Worm (Caenorhabditis elegans) whole organism, young adult: ENCODE results near the gene sri-4.
A peak's percentile ranks its signal among the peaks of the same experiment; 100 is the strongest.

Experiments
- B0035.1 ChIP-seq: sonication (generic microtip); optimal IDR thresholded peaks from 2 replicates; lab custom pipeline; 2016; ENCODE audit warnings: missing genetic modification characterization, mild to moderate bottlenecking, missing compliant biosample characterization, missing genotype, missing genetic modification reagents
- B0336.3 ChIP-seq: fragments of 200-800 bp; sonication (Bioruptor generic); IDR thresholded peaks from 2 replicates; pipeline ENCODE4 v1.3.6; 2022; ENCODE audit warnings: missing genetic modification characterization, missing compliant biosample characterization
- F22D6.2 ChIP-seq: sonication (generic microtip); optimal IDR thresholded peaks from 2 replicates; lab custom pipeline; 2016; ENCODE audit warnings: mild to moderate bottlenecking, missing genetic modification characterization, missing compliant biosample characterization
- F37B4.10 ChIP-seq: fragments of 200-800 bp; sonication (Bioruptor generic); IDR thresholded peaks from 2 replicates; pipeline ENCODE4 v1.3.6; 2022; ENCODE audit warnings: missing genetic modification characterization, missing compliant biosample characterization
- F49E8.2 ChIP-seq: sonication (generic microtip); optimal IDR thresholded peaks from 3 replicates; lab custom pipeline; 2017; ENCODE audit warnings: missing genetic modification characterization, mild to moderate bottlenecking, missing compliant biosample characterization, antibody characterized with exemption, moderate library complexity; ENCODE audit not compliant: insufficient read depth
- F55B11.4 ChIP-seq: sonication (generic microtip); optimal IDR thresholded peaks from 2 replicates; lab custom pipeline; 2016; ENCODE audit warnings: missing compliant biosample characterization, missing genetic modification characterization, borderline replicate concordance; ENCODE audit not compliant: insufficient read depth
- F57C9.4 ChIP-seq: sonication (generic microtip); optimal IDR thresholded peaks from 2 replicates; lab custom pipeline; 2017; ENCODE audit warnings: mild to moderate bottlenecking, missing genetic modification characterization, missing compliant biosample characterization
- K11D2.4 ChIP-seq: fragments of 200-800 bp; sonication (Bioruptor generic); IDR thresholded peaks from 2 replicates; pipeline ENCODE4 v1.3.6; 2022; ENCODE audit warnings: missing genetic modification reagents, missing genetic modification characterization, missing compliant biosample characterization
- K12H6.12 ChIP-seq: fragments of 200-800 bp; sonication (Bioruptor generic); optimal IDR thresholded peaks from 2 replicates; lab custom pipeline; 2018; ENCODE audit warnings: mild to moderate bottlenecking, missing genetic modification characterization, missing compliant biosample characterization
- Y56A3A.18 ChIP-seq: fragments of 200-800 bp; sonication (Bioruptor generic); IDR thresholded peaks from 2 replicates; pipeline ENCODE4 v1.3.6; 2022; ENCODE audit warnings: missing genetic modification reagents, missing genetic modification characterization, missing compliant biosample characterization
- Y67H2A.10 ChIP-seq: fragments of 200-800 bp; sonication (Bioruptor generic); conservative IDR thresholded peaks from 2 replicates; pipeline ENCODE4 v1.3.6; 2022; ENCODE audit warnings: missing genetic modification reagents, missing genetic modification characterization, missing compliant biosample characterization
- Y95B8A.8 ChIP-seq: fragments of 200-800 bp; sonication (Bioruptor generic); IDR thresholded peaks from 2 replicates; pipeline ENCODE4 v1.3.6; 2022; ENCODE audit warnings: missing genetic modification reagents, missing genetic modification characterization, missing compliant biosample characterization
- ZK185.1 ChIP-seq: sonication (generic microtip); optimal IDR thresholded peaks from 2 replicates; lab custom pipeline; 2016; ENCODE audit warnings: mild to moderate bottlenecking, missing genetic modification characterization, missing compliant biosample characterization; ENCODE audit not compliant: poor library complexity, severe bottlenecking
- ama-1 ChIP-seq, 3 experiments: fragments of 150-350 bp in 1 of 3; sonication (generic microtip) in 2 of 3; optimal IDR thresholded peaks; 2 replicates each; lab custom pipeline; 2014 to 2018; ENCODE audit warnings: missing biosample characterization in 2 of 3, missing genetic modification characterization in 2 of 3, missing genetic modification reagents in 2 of 3
- atf-7 ChIP-seq: sonication (generic microtip); optimal IDR thresholded peaks from 2 replicates; lab custom pipeline; 2017; ENCODE audit warnings: mild to moderate bottlenecking, missing genetic modification characterization, missing compliant biosample characterization
- attf-3 ChIP-seq: fragments of 200-800 bp; sonication (Bioruptor generic); conservative IDR thresholded peaks from 2 replicates; pipeline ENCODE4 v1.3.6; 2022; ENCODE audit warnings: missing genetic modification reagents, missing genetic modification characterization, missing compliant biosample characterization
- attf-5 ChIP-seq: fragments of 200-800 bp; sonication (Bioruptor generic); optimal IDR thresholded peaks from 2 replicates; lab custom pipeline; 2018; ENCODE audit warnings: mild to moderate bottlenecking, missing genetic modification characterization, missing compliant biosample characterization
- bed-1 ChIP-seq: fragments of 200-800 bp; sonication (Bioruptor generic); IDR thresholded peaks from 2 replicates; pipeline ENCODE4 v1.3.6; 2022; ENCODE audit warnings: missing genetic modification reagents, missing genetic modification characterization, missing compliant biosample characterization
- cebp-1 ChIP-seq, 2 experiments: fragments of 200-800 bp in 1 of 2; sonication (Bioruptor generic) in 1 of 2; sonication (generic microtip) in 1 of 2; IDR thresholded peaks in 1 of 2; optimal IDR thresholded peaks in 1 of 2; 2 replicates each; pipeline versions ENCODE4 v1.3.6 to Lab custom; 2017 to 2022; ENCODE audit warnings: missing compliant biosample characterization in 2 of 2, missing genetic modification characterization in 2 of 2, mild to moderate bottlenecking in 1 of 2, missing genetic modification reagents in 1 of 2, moderate library complexity in 1 of 2
- ceh-40 ChIP-seq: fragments of 200-800 bp; sonication (Bioruptor generic); IDR thresholded peaks from 2 replicates; pipeline ENCODE4 v1.3.6; 2022; ENCODE audit warnings: missing genetic modification characterization, missing compliant biosample characterization
- ceh-79 ChIP-seq: sonication (generic microtip); optimal IDR thresholded peaks from 2 replicates; lab custom pipeline; 2017; ENCODE audit warnings: mild to moderate bottlenecking, missing genetic modification characterization, missing compliant biosample characterization
- chd-7 ChIP-seq: sonication (generic microtip); optimal IDR thresholded peaks from 2 replicates; lab custom pipeline; 2016; ENCODE audit warnings: mild to moderate bottlenecking, missing genetic modification characterization, moderate library complexity, missing compliant biosample characterization
- egrh-3 ChIP-seq: fragments of 200-800 bp; sonication (Bioruptor generic); IDR thresholded peaks from 2 replicates; pipeline ENCODE4 v1.3.6; 2022; ENCODE audit warnings: missing genetic modification reagents, missing genetic modification characterization, missing compliant biosample characterization
- ekl-4 ChIP-seq: fragments of 200-800 bp; sonication (Bioruptor generic); IDR thresholded peaks from 2 replicates; pipeline ENCODE4 v1.3.6; 2022; ENCODE audit warnings: missing genetic modification reagents, missing genetic modification characterization, missing compliant biosample characterization
- him-1 ChIP-seq: sonication (generic microtip); optimal IDR thresholded peaks from 2 replicates; lab custom pipeline; 2016; ENCODE audit warnings: missing genotype, missing genetic modification reagents, missing genetic modification characterization, missing compliant biosample characterization
- hmg-1.2 ChIP-seq: fragments of 200-800 bp; sonication (Bioruptor generic); IDR thresholded peaks from 2 replicates; pipeline ENCODE4 v1.3.6; 2022; ENCODE audit warnings: missing genetic modification reagents, missing genetic modification characterization, missing compliant biosample characterization
- let-526 ChIP-seq: fragments of 200-800 bp; sonication (Bioruptor generic); IDR thresholded peaks from 2 replicates; pipeline ENCODE4 v1.3.6; 2022; ENCODE audit warnings: missing genetic modification reagents, missing genetic modification characterization, missing compliant biosample characterization
- let-607 ChIP-seq, 2 experiments: fragments of 200-800 bp in 1 of 2; sonication (Bioruptor generic) in 1 of 2; sonication (generic microtip) in 1 of 2; optimal IDR thresholded peaks; 2 replicates each; lab custom pipeline; 2016 to 2018; ENCODE audit warnings: mild to moderate bottlenecking in 2 of 2, missing compliant biosample characterization in 2 of 2, missing genetic modification characterization in 2 of 2, moderate library complexity in 2 of 2, missing genotype in 1 of 2
- lin-26 ChIP-seq: fragments of 200-800 bp; sonication (Bioruptor generic); IDR thresholded peaks from 2 replicates; pipeline ENCODE4 v1.3.6; 2022; ENCODE audit warnings: missing genetic modification reagents, missing genetic modification characterization, missing compliant biosample characterization
- lin-35 ChIP-seq, 3 experiments: fragments of 150-350 bp in 2 of 3; sonication (generic microtip) in 1 of 3; optimal IDR thresholded peaks; 2 replicates each; lab custom pipeline; 2014 to 2018; ENCODE audit warnings: missing biosample characterization in 3 of 3, missing genetic modification characterization in 3 of 3, missing genetic modification reagents in 3 of 3
- lin-40 ChIP-seq: sonication (generic microtip); optimal IDR thresholded peaks from 2 replicates; lab custom pipeline; 2016; ENCODE audit warnings: missing genetic modification characterization, mild to moderate bottlenecking, missing compliant biosample characterization, missing genotype, missing genetic modification reagents
- madf-8 ChIP-seq: fragments of 200-800 bp; sonication (Bioruptor generic); conservative IDR thresholded peaks from 2 replicates; pipeline ENCODE4 v1.3.6; 2022; ENCODE audit warnings: missing genetic modification reagents, missing genetic modification characterization, missing compliant biosample characterization
- nhr-120 ChIP-seq: fragments of 200-800 bp; sonication (Bioruptor generic); IDR thresholded peaks from 2 replicates; pipeline ENCODE4 v1.3.6; 2022; ENCODE audit warnings: missing genetic modification characterization, missing compliant biosample characterization
- nhr-80 ChIP-seq: sonication (generic microtip); optimal IDR thresholded peaks from 2 replicates; lab custom pipeline; 2016; ENCODE audit warnings: missing genetic modification characterization, missing compliant biosample characterization
- repo-1 ChIP-seq: sonication (generic microtip); optimal IDR thresholded peaks from 2 replicates; lab custom pipeline; 2017; ENCODE audit warnings: mild to moderate bottlenecking, missing genetic modification characterization, missing compliant biosample characterization
- rpc-1 ChIP-seq, 2 experiments: fragments of 150-350 bp in 1 of 2; sonication (generic microtip) in 1 of 2; optimal IDR thresholded peaks; 2 replicates each; lab custom pipeline; 2014 to 2018; ENCODE audit warnings: missing biosample characterization in 1 of 2, missing genetic modification characterization in 1 of 2, missing genetic modification reagents in 1 of 2, missing genotype in 1 of 2
- sea-2 ChIP-seq: fragments of 200-800 bp; sonication (Bioruptor generic); IDR thresholded peaks from 2 replicates; pipeline ENCODE4 v1.3.6; 2022; ENCODE audit warnings: missing genetic modification characterization, missing compliant biosample characterization
- snpc-3.4 ChIP-seq: sonication (generic microtip); optimal IDR thresholded peaks from 2 replicates; lab custom pipeline; 2017; ENCODE audit warnings: missing genetic modification characterization, mild to moderate bottlenecking, missing compliant biosample characterization, antibody characterized with exemption, moderate library complexity, missing genotype, missing genetic modification reagents
- somi-1 ChIP-seq: fragments of 200-800 bp; sonication (Bioruptor generic); optimal IDR thresholded peaks from 2 replicates; lab custom pipeline; 2018; ENCODE audit warnings: mild to moderate bottlenecking, missing genetic modification characterization, missing compliant biosample characterization
- tlf-1 ChIP-seq: fragments of 200-800 bp; sonication (Bioruptor generic); optimal IDR thresholded peaks from 2 replicates; lab custom pipeline; 2018; ENCODE audit warnings: mild to moderate bottlenecking, missing genetic modification characterization, missing compliant biosample characterization
- unc-62 ChIP-seq: fragments of 150-350 bp; optimal IDR thresholded peaks from 2 replicates; lab custom pipeline; 2014; ENCODE audit warnings: missing biosample characterization, missing genetic modification reagents, missing genetic modification characterization
- xnd-1 ChIP-seq: sonication (generic microtip); optimal IDR thresholded peaks from 2 replicates; lab custom pipeline; 2016; ENCODE audit warnings: missing genotype, missing genetic modification reagents, missing genetic modification characterization, missing compliant biosample characterization
- ztf-22 ChIP-seq: fragments of 200-800 bp; sonication (Bioruptor generic); optimal IDR thresholded peaks from 2 replicates; lab custom pipeline; 2018; ENCODE audit warnings: mild to moderate bottlenecking, missing genetic modification characterization, moderate library complexity, missing compliant biosample characterization
- ztf-25 ChIP-seq: fragments of 200-800 bp; sonication (Bioruptor generic); IDR thresholded peaks from 2 replicates; pipeline ENCODE4 v1.3.6; 2022; ENCODE audit warnings: missing genetic modification reagents, missing genetic modification characterization, missing compliant biosample characterization
- ztf-26 ChIP-seq: sonication (generic microtip); optimal IDR thresholded peaks from 2 replicates; lab custom pipeline; 2017; ENCODE audit warnings: missing genetic modification characterization, missing compliant biosample characterization
- ztf-28 ChIP-seq: fragments of 200-800 bp; sonication (Bioruptor generic); IDR thresholded peaks from 2 replicates; pipeline ENCODE4 v1.3.6; 2022; ENCODE audit warnings: missing genetic modification reagents, missing genetic modification characterization, missing compliant biosample characterization

The sri-4 gene

ce11 chrV:728822-729493, 19.2 kb upstream of the sri-4 start:
- TF ChIP-seq atf-7 (tag; lab: Kevin White, UChicago) (no peak), sea-2 (no peak), cebp-1 (GFP tag; IDR thresholded peaks at IDR 0.05; lab: Robert Waterston, UW) (no peak), cebp-1 (tag; optimal IDR thresholded peaks at IDR 0.05; lab: Kevin White, UChicago) (peak; percentile 44), F55B11.4 (no peak), ekl-4 (GFP tag; lab: Robert Waterston, UW) (no peak), F49E8.2 (no peak), lin-35 (GFP tag; optimal IDR thresholded peaks at IDR 0.05; lab: Kevin White, UChicago) (no peak), K12H6.12 (tag; lab: Kevin White, UChicago) (peak; percentile 32), ztf-28 (GFP tag; lab: Robert Waterston, UW) (no peak), xnd-1 (no peak), tlf-1 (GFP tag; lab: Kevin White, UChicago) (peak; percentile 54), nhr-80 (tag; lab: Kevin White, UChicago) (peak; percentile 23), him-1 (tag; lab: Kevin White, UChicago) (no peak), lin-40 (tag; lab: Kevin White, UChicago) (peak; percentile 24), hmg-1.2 (no peak), ceh-79 (no peak), F37B4.10 (GFP tag; lab: Robert Waterston, UW) (no peak), ama-1 (optimal IDR thresholded peaks at IDR 0.05; lab: Kevin White, UChicago) (peak; percentile 85), ama-1 (GFP tag; optimal IDR thresholded peaks at IDR 0.05; lab: Kevin White, UChicago) (no peak), somi-1 (GFP tag; lab: Kevin White, UChicago) (peak; percentile 67), K11D2.4 (GFP tag; lab: Robert Waterston, UW) (no peak), let-607 (tag; optimal IDR thresholded peaks at IDR 0.05; lab: Kevin White, UChicago) (peak in 1 of 2 experiments; percentile 18), lin-26 (no peak), attf-3 (no peak), Y67H2A.10 (no peak), Y95B8A.8 (GFP tag; lab: Robert Waterston, UW) (0 out of 2 replicates have a peak, but pooled peaks have one; percentile 27), ceh-40 (GFP tag; lab: Robert Waterston, UW) (no peak), bed-1 (GFP tag; lab: Robert Waterston, UW) (no peak), ZK185.1 (peak; percentile 29), ztf-25 (no peak), F57C9.4 (tag; lab: Kevin White, UChicago) (peak; percentile 8), unc-62 (GFP tag; lab: Kevin White, UChicago) (no peak), ztf-22 (peak; percentile 42), ztf-26 (tag; lab: Kevin White, UChicago) (peak; percentile 16), let-526 (GFP tag; lab: Robert Waterston, UW) (peak; percentile 40; the same call in 1 of the 2 replicates), madf-8 (GFP tag; lab: Robert Waterston, UW) (no peak), egrh-3 (GFP tag; lab: Robert Waterston, UW) (no peak), chd-7 (tag; lab: Kevin White, UChicago) (peak; percentile 54), snpc-3.4 (no peak), rpc-1 (optimal IDR thresholded peaks at IDR 0.05; lab: Kevin White, UChicago) (no peak), rpc-1 (tag; optimal IDR thresholded peaks at IDR 0.05; lab: Kevin White, UChicago) (no peak), attf-5 (GFP tag; lab: Kevin White, UChicago) (peak; percentile 22), B0336.3 (GFP tag; lab: Robert Waterston, UW) (peak; percentile 66), B0035.1 (tag; lab: Kevin White, UChicago) (no peak), nhr-120 (GFP tag; lab: Robert Waterston, UW) (no peak), F22D6.2 (tag; lab: Kevin White, UChicago) (no peak), Y56A3A.18 (GFP tag; lab: Robert Waterston, UW) (no peak), repo-1 (tag; lab: Kevin White, UChicago) (peak; percentile 64)
